Fruit fly (Drosophila melanogaster) whole organism, adult: ENCODE measurements around the gene Rcd-1r.

ENCODE experiments used
- CG11617 ChIP-seq: fragments of 200-800 bp; sonication (Bioruptor generic); optimal IDR thresholded peaks from 2 replicates; lab custom pipeline; 2017; ENCODE audit warnings: mild to moderate bottlenecking, missing biosample characterization, missing genetic modification reagents, missing genetic modification characterization
- CG12768 ChIP-seq: fragments of 200-800 bp; sonication (Bioruptor generic); optimal IDR thresholded peaks from 2 replicates; lab custom pipeline; 2017; ENCODE audit warnings: missing biosample characterization, missing genetic modification characterization, mild to moderate bottlenecking, moderate library complexity, missing genetic modification reagents
- CG14711 ChIP-seq: fragments of 200-800 bp; sonication (Bioruptor generic); optimal IDR thresholded peaks from 2 replicates; lab custom pipeline; 2018; ENCODE audit warnings: missing biosample characterization, mild to moderate bottlenecking, missing genetic modification characterization, moderate library complexity
- CG1620 ChIP-seq: fragments of 200-800 bp; sonication (Bioruptor generic); optimal IDR thresholded peaks from 2 replicates; lab custom pipeline; 2016; ENCODE audit warnings: missing biosample characterization, missing genetic modification characterization
- CG33017 ChIP-seq: fragments of 200-800 bp; sonication (Bioruptor generic); optimal IDR thresholded peaks from 2 replicates; lab custom pipeline; 2018; ENCODE audit warnings: missing biosample characterization, mild to moderate bottlenecking, missing genetic modification characterization, moderate library complexity
- CG5204 ChIP-seq: fragments of 200-800 bp; sonication (Bioruptor generic); optimal IDR thresholded peaks from 2 replicates; lab custom pipeline; 2016; ENCODE audit warnings: missing biosample characterization, missing genetic modification characterization
- CG7045 ChIP-seq: fragments of 200-800 bp; sonication (Bioruptor generic); optimal IDR thresholded peaks from 2 replicates; lab custom pipeline; 2017; ENCODE audit warnings: missing biosample characterization, mild to moderate bottlenecking, missing genetic modification characterization
- CG7101 ChIP-seq: fragments of 200-800 bp; sonication (Bioruptor generic); optimal IDR thresholded peaks from 2 replicates; lab custom pipeline; 2018; ENCODE audit warnings: missing biosample characterization, mild to moderate bottlenecking, missing genetic modification characterization, moderate library complexity
- Clk ChIP-seq: fragments of 200-800 bp; sonication (Bioruptor generic); optimal IDR thresholded peaks from 2 replicates; lab custom pipeline; 2017; ENCODE audit warnings: missing biosample characterization, missing genetic modification characterization
- Crg-1 ChIP-seq: fragments of 200-800 bp; sonication (Bioruptor generic); optimal IDR thresholded peaks from 2 replicates; lab custom pipeline; 2016; ENCODE audit warnings: missing biosample characterization, missing genetic modification characterization
- Hr96 ChIP-seq: fragments of 200-800 bp; sonication (Bioruptor generic); optimal IDR thresholded peaks from 2 replicates; lab custom pipeline; 2016; ENCODE audit warnings: missing biosample characterization, missing genetic modification characterization
- Mnt ChIP-seq: fragments of 200-800 bp; sonication (Bioruptor generic); optimal IDR thresholded peaks from 2 replicates; lab custom pipeline; 2016; ENCODE audit warnings: missing biosample characterization, mild to moderate bottlenecking, missing genetic modification characterization
- bab1 ChIP-seq: fragments of 200-800 bp; sonication (Bioruptor generic); optimal IDR thresholded peaks from 3 replicates; lab custom pipeline; 2019; ENCODE audit warnings: missing biosample characterization, mild to moderate bottlenecking, missing genetic modification characterization, moderate library complexity
- cic ChIP-seq: fragments of 200-800 bp; sonication (Bioruptor generic); optimal IDR thresholded peaks from 2 replicates; lab custom pipeline; 2017; ENCODE audit warnings: missing biosample characterization, mild to moderate bottlenecking, missing genetic modification characterization, moderate library complexity
- cnc ChIP-seq, 2 experiments: fragments of >200 bp; optimal IDR thresholded peaks; 2 replicates each; lab custom pipeline; 2017
- kay ChIP-seq: fragments of 200-800 bp; sonication (Bioruptor generic); peaks from one replicate; lab custom pipeline; 2016; ENCODE audit warnings: missing biosample characterization, missing genetic modification characterization, borderline replicate concordance
- ovo ChIP-seq: fragments of 200-800 bp; sonication (Bioruptor generic); optimal IDR thresholded peaks from 2 replicates; lab custom pipeline; 2016; ENCODE audit warnings: missing biosample characterization, missing genetic modification characterization
- pad ChIP-seq: fragments of 200-800 bp; sonication (Bioruptor generic); optimal IDR thresholded peaks from 3 replicates; lab custom pipeline; 2017; ENCODE audit warnings: missing biosample characterization, missing genetic modification characterization, mild to moderate bottlenecking, moderate library complexity, missing genetic modification reagents
- tj ChIP-seq: fragments of 200-800 bp; sonication (Bioruptor generic); optimal IDR thresholded peaks from 3 replicates; lab custom pipeline; 2017; ENCODE audit warnings: missing biosample characterization, mild to moderate bottlenecking, missing genetic modification characterization, moderate library complexity
- toe ChIP-seq: fragments of 200-800 bp; sonication (Bioruptor generic); optimal IDR thresholded peaks from 2 replicates; lab custom pipeline; 2016; ENCODE audit warnings: missing biosample characterization, missing genetic modification characterization

The Rcd-1r gene

DNA sequence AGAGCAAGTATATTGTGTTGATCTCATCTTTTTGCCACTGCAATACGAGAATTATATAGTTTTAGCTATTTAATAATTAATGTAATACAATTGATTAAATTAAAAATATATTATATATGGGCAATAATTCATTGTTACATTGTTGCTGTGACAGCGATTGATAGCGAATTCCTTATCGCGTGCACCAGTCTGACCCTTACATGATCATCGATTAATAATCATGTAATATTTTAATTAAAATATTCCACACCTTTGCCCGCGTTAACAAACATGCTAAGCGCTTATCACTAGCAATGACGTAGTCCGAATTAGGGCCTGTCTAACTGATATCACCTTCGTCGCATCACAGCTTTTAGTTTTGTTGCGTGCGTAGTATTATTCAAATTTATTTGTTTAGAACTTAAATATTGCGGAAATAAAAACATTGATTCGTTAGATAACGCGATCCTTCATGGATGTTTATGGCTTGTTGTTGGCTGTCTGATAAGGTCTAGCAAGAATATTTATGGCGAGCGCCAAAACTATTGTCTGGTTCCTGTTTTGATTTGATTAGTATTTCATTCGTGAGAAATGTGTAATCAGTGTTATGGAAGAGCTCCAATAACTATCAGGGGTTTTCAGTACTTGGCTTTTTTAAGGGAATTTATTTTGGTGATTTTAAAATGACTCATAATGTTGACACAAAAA, 26.5 kb downstream of the Rcd-1r start:
- TF ChIP-seq bab1 (GFP tag; lab: Kevin White, UChicago) = no peak
- TF ChIP-seq CG7101 (tag; lab: Kevin White, UChicago) = no peak
- no peak for TF ChIP-seq CG1620
- peak; percentile 7 for TF ChIP-seq cic (GFP tag; lab: Kevin White, UChicago)
- peak; percentile 77 for TF ChIP-seq kay (GFP tag; lab: Kevin White, UChicago)
- TF ChIP-seq CG5204 (GFP tag; lab: Kevin White, UChicago) = no peak

DNA sequence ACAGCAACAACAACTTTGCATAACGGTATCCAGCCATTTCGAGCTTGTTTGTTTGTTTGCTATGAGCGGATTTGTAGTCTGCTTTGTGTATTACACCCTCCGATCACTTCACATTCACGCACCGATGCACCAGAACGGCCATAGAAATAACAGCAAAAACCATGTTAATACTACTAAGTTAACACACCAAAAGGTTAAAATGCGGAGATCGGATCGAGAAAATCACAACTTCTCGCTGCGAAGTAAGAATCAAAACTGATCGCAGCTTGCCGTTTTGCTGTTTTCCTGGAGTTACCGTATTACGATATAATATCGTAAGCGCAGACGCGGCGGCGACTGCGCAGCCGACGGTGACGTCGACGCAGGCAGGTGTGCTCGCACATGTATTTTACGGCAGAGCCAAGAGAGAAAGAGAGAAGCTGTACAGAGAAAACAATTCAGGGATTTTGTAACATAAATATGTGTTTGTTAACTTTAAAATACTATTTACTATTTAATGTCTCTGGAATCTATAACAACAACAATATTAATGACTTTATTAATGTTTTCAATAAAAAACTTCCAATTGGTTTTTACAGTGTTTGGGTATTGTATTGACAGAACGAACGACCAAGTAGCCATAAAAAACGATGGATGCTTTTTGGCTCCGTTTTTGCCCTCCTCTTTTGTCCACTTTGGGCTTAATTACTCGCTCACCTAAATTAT, 29.1 kb downstream of the Rcd-1r start, which contains the start of gene CG13101:
Gene CG13101, minus strand, starts transcription at position 259 of the 705 bp plus-strand sequence.
- TF ChIP-seq tj (GFP tag; lab: Kevin White, UChicago) (peak; percentile 57), Mnt (GFP tag; lab: Kevin White, UChicago) (peak; percentile 54), CG7101 (tag; lab: Kevin White, UChicago) (peak; percentile 84), CG33017 (tag; lab: Kevin White, UChicago) (peak; percentile 63), CG1620 (peak; percentile 46), kay (GFP tag; lab: Kevin White, UChicago) (no peak), cic (GFP tag; lab: Kevin White, UChicago) (no peak), Crg-1 (GFP tag; lab: Kevin White, UChicago) (peak; percentile 63), CG12768 (GFP tag; lab: Kevin White, UChicago) (peak; percentile 31), Hr96 (GFP tag; lab: Kevin White, UChicago) (no peak), CG5204 (GFP tag; lab: Kevin White, UChicago) (peak; percentile 53), CG14711 (tag; lab: Kevin White, UChicago) (peak; percentile 79), CG7045 (GFP tag; lab: Kevin White, UChicago) (peak; percentile 52), pad (GFP tag; lab: Kevin White, UChicago) (peak; percentile 42), toe (GFP tag; lab: Kevin White, UChicago) (no peak), cnc (optimal IDR thresholded peaks at IDR 0.05; lab: Kevin White, UChicago) (no peak), bab1 (GFP tag; lab: Kevin White, UChicago) (peak; percentile 89), Clk (no peak), ovo (GFP tag; lab: Kevin White, UChicago) (peak; percentile 73), CG11617 (GFP tag; lab: Kevin White, UChicago) (peak; percentile 64)

DNA sequence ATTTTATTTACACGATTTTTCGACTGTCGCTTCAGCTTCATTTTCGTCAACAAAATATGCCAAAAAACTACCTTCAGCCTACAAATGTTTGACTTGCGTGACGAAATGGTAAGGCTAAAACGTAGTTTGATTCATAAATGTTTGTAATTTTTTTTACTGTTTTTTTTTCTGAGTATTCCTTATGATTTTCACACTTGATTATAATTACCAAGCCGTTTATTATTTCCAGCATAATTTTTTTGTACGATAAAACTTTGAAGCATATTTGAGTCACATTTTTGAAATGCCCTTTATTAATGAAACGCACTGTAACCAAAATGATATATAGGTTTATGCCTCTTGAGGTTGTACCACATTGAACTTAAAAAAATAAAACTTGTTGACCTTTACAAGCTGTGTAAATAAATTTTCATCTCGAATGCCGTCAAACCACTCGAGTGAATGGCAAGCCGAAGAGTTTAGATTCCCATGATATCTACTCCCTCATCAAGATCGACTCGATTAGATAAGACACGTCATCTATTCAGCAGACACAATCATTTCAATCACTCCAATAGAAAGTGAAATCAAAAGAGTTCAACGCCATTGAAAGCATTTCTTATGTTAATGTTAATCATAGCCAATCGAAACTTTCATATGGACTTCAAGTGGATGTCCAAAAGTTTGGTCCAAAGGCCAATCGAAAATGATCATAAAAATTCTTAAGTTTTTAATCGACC, 31.1 kb downstream of the Rcd-1r start:
- TF ChIP-seq CG14711 (tag; lab: Kevin White, UChicago) (no peak), CG7101 (tag; lab: Kevin White, UChicago) (no peak), CG1620 (no peak), bab1 (GFP tag; lab: Kevin White, UChicago) (no peak), CG7045 (GFP tag; lab: Kevin White, UChicago) (no peak), kay (GFP tag; lab: Kevin White, UChicago) (no peak), toe (GFP tag; lab: Kevin White, UChicago) (no peak), Hr96 (GFP tag; lab: Kevin White, UChicago) (no peak), CG33017 (tag; lab: Kevin White, UChicago) (no peak), pad (GFP tag; lab: Kevin White, UChicago) (no peak), cnc (optimal IDR thresholded peaks at IDR 0.05; lab: Kevin White, UChicago) (no peak), Clk (no peak), Crg-1 (GFP tag; lab: Kevin White, UChicago) (no peak), CG5204 (GFP tag; lab: Kevin White, UChicago) (no peak), tj (GFP tag; lab: Kevin White, UChicago) (no peak), Mnt (GFP tag; lab: Kevin White, UChicago) (no peak), CG11617 (GFP tag; lab: Kevin White, UChicago) (no peak), cic (GFP tag; lab: Kevin White, UChicago) (no peak)

DNA sequence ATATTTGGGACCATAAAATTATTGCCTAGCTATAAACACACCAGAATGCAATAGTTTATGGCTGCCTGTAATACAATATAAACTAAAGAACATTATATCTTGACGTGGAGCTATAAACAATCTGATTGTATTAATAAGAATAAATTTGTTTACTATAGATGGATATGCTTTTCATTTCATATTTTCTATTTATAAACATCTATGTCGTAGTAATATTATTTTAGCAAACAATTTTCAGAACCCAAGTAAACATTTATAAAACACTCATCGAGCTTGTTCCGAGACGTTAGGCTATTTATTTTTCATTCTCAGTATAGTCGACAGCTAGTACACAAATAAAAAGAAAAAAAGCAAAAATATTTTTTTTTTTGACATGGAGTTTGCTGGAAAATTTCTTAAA, 33.5 kb downstream of the Rcd-1r start, which contains the start of gene CG18662:
Gene CG18662, plus strand, starts transcription at position 301 of the 400 bp plus-strand sequence.
- TF ChIP-seq Mnt (GFP tag; lab: Kevin White, UChicago) (no peak), tj (GFP tag; lab: Kevin White, UChicago) (no peak), CG5204 (GFP tag; lab: Kevin White, UChicago) (no peak), Crg-1 (GFP tag; lab: Kevin White, UChicago) (no peak), kay (GFP tag; lab: Kevin White, UChicago) (peak; percentile 69)

DNA sequence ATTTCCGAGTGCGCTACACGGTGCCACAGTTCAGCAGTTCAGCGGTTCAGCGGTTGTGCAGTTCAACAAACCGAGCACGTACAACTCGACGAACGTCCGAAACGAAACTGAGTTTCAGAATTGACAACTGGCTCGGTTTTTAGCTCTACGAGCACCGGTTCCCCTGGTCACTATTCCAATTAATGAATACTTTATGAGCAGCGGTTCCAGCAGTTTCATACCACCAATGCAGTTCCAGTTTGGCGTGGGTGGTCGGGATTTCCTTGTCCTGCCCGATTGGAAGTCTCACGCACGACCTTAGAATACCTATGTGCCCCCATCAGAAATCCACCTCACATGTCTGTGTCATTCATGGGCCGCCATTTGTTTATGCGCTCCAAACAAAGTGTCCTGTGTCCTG, 38.5 kb downstream of the Rcd-1r start, which contains the start of gene CG9541:
Gene CG9541, minus strand, starts transcription at position 101 of the 400 bp plus-strand sequence.
- TF ChIP-seq CG1620 (no peak), CG33017 (tag; lab: Kevin White, UChicago) (no peak), CG11617 (GFP tag; lab: Kevin White, UChicago) (no peak), cic (GFP tag; lab: Kevin White, UChicago) (no peak), CG14711 (tag; lab: Kevin White, UChicago) (no peak), Clk (no peak), CG12768 (GFP tag; lab: Kevin White, UChicago) (no peak), Mnt (GFP tag; lab: Kevin White, UChicago) (no peak), kay (GFP tag; lab: Kevin White, UChicago) (no peak), pad (GFP tag; lab: Kevin White, UChicago) (no peak), CG5204 (GFP tag; lab: Kevin White, UChicago) (no peak), tj (GFP tag; lab: Kevin White, UChicago) (no peak), ovo (GFP tag; lab: Kevin White, UChicago) (no peak), cnc (optimal IDR thresholded peaks at IDR 0.05; lab: Kevin White, UChicago) (no peak), Crg-1 (GFP tag; lab: Kevin White, UChicago) (no peak), CG7101 (tag; lab: Kevin White, UChicago) (no peak), toe (GFP tag; lab: Kevin White, UChicago) (no peak), Hr96 (GFP tag; lab: Kevin White, UChicago) (no peak), CG7045 (GFP tag; lab: Kevin White, UChicago) (no peak), bab1 (GFP tag; lab: Kevin White, UChicago) (no peak)
